Fruit fly (Drosophila melanogaster): Measurements from ENCODE around the gene tal-3A.
A peak's percentile ranks its signal among the peaks of the same experiment; 100 is the strongest.

tal-3A gene

DNA sequence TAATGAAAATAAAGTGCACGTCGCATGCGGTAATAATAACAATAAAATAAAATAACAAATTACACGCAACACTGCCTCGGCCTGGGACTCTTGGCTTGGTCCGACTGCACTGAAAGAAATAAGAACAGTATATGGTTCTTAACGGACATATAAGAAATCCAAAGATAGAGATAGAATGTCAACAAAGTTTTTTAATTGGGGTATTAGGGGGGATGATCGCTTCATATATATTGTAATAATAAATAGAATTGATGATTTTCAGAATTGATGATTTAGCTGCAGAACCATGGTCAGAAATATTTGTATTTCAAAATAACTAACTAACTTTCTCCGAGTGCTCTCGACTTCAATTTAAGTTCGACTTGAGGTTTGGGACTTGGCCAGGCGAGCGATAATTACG lies 16.8 kb upstream of the tal-3A start:
- TF ChIP-seq CG6276 (GFP tag; optimal IDR thresholded peaks at IDR 0.05) (peak; percentile 74), Gug (GFP tag; IDR thresholded peaks at IDR 0.05) (peak; percentile 48), lz (GFP tag; optimal IDR thresholded peaks at IDR 0.05) (peak; percentile 78), CG8119 (GFP tag; IDR thresholded peaks at IDR 0.05) (peak; percentile 75), CG4318 (GFP tag; optimal IDR thresholded peaks at IDR 0.05) (peak; percentile 80), fkh (GFP tag; optimal IDR thresholded peaks at IDR 0.05) (no peak), dsx (GFP tag; optimal IDR thresholded peaks at IDR 0.05; ENCODE audit: poor library complexity, severe bottlenecking) (no peak), Sox102F (GFP tag; optimal IDR thresholded peaks at IDR 0.05) (peak; percentile 79), Hr38 (GFP tag; optimal IDR thresholded peaks at IDR 0.05) (no peak), CG9139 (GFP tag; optimal IDR thresholded peaks at IDR 0.05) (no peak), CG6854 (GFP tag; optimal IDR thresholded peaks at IDR 0.05) (peak; percentile 54), CG16779 (tag; optimal IDR thresholded peaks at IDR 0.05) (peak; percentile 20), Eip78C (GFP tag) (peak; percentile 92), fd85E (GFP tag; optimal IDR thresholded peaks at IDR 0.05) (peak; percentile 30), salr (GFP tag; optimal IDR thresholded peaks at IDR 0.05) (peak in 1 of 2 experiments; percentile 84), CG31627 (GFP tag; optimal IDR thresholded peaks at IDR 0.05) (peak; percentile 61), CG8319 (GFP tag; optimal IDR thresholded peaks at IDR 0.05) (peak; percentile 47), fd59A (GFP tag; optimal IDR thresholded peaks at IDR 0.05) (no peak), svp (GFP tag) (peak; percentile 93), Blimp-1 (GFP tag; optimal IDR thresholded peaks at IDR 0.05) (peak; percentile 65), CG10631 (GFP tag; optimal IDR thresholded peaks at IDR 0.05) (peak; percentile 60), pdm3 (GFP tag; optimal IDR thresholded peaks at IDR 0.05) (peak; percentile 65), CG6792 (GFP tag; optimal IDR thresholded peaks at IDR 0.05) (peak; percentile 81), Sox15 (GFP tag; optimal IDR thresholded peaks at IDR 0.05) (peak; percentile 37), Sox14 (GFP tag; optimal IDR thresholded peaks at IDR 0.05) (peak; percentile 71), ss (GFP tag; optimal IDR thresholded peaks at IDR 0.05) (no peak), Ets21C (GFP tag; optimal IDR thresholded peaks at IDR 0.05) (peak; percentile 57), CG11294 (GFP tag; IDR thresholded peaks at IDR 0.05) (no peak), esn (GFP tag; optimal IDR thresholded peaks at IDR 0.05) (peak; percentile 88), Lpt (GFP tag; optimal IDR thresholded peaks at IDR 0.05) (peak; percentile 57), eg (GFP tag; IDR thresholded peaks at IDR 0.05) (peak; percentile 67), CG34406 (GFP tag; optimal IDR thresholded peaks at IDR 0.05) (peak; percentile 75), Met (GFP tag; optimal IDR thresholded peaks at IDR 0.05) (peak; percentile 88), topi (GFP tag; optimal IDR thresholded peaks at IDR 0.05) (peak; percentile 80), CG11902 (GFP tag; optimal IDR thresholded peaks at IDR 0.05) (peak; percentile 35), CG3919 (GFP tag; optimal IDR thresholded peaks at IDR 0.05) (peak; percentile 80), CG6808 (GFP tag; optimal IDR thresholded peaks at IDR 0.05) (no peak), Smox (GFP tag; optimal IDR thresholded peaks at IDR 0.05) (peak; percentile 83), Hr39 (GFP tag; optimal IDR thresholded peaks at IDR 0.05) (peak; percentile 60), dac (GFP tag; optimal IDR thresholded peaks at IDR 0.05) (peak; percentile 59), cyc (GFP tag; optimal IDR thresholded peaks at IDR 0.05) (peak; percentile 80), CG10669 (GFP tag; optimal IDR thresholded peaks at IDR 0.05) (no peak), CG8632 (GFP tag; optimal IDR thresholded peaks at IDR 0.05) (peak; percentile 69), OdsH (GFP tag; optimal IDR thresholded peaks at IDR 0.05) (peak; percentile 81), acj6 (GFP tag; optimal IDR thresholded peaks at IDR 0.05) (peak; percentile 79), CG15336 (GFP tag; IDR thresholded peaks at IDR 0.05) (peak; percentile 78), CG1621 (tag; optimal IDR thresholded peaks at IDR 0.05) (no peak), vri (GFP tag; optimal IDR thresholded peaks at IDR 0.05) (peak; percentile 11), CG3032 (tag; optimal IDR thresholded peaks at IDR 0.05) (no peak), Eip93F (GFP tag; optimal IDR thresholded peaks at IDR 0.05) (peak; percentile 59), CG7368 (GFP tag; optimal IDR thresholded peaks at IDR 0.05) (peak; percentile 42), Hr4 (GFP tag; optimal IDR thresholded peaks at IDR 0.05) (peak; percentile 72), net (GFP tag; optimal IDR thresholded peaks at IDR 0.05) (peak; percentile 45)
